Fruit fly (Drosophila melanogaster) whole organism, wandering third instar larva: Measurements from ENCODE around the gene lilli.

Source experiments
- Abd-B ChIP-seq: fragments of >200 bp; optimal IDR thresholded peaks from 2 replicates; lab custom pipeline; 2017; ENCODE audit warnings: missing biosample characterization, missing genetic modification characterization
- CG32264 ChIP-seq: fragments of 200-800 bp; sonication (Bioruptor generic); optimal IDR thresholded peaks from 2 replicates; lab custom pipeline; 2016; ENCODE audit warnings: missing biosample characterization, missing genetic modification characterization
- CG9705 ChIP-seq: fragments of 200-800 bp; sonication (Bioruptor generic); optimal IDR thresholded peaks from 2 replicates; lab custom pipeline; 2018; ENCODE audit warnings: missing biosample characterization, mild to moderate bottlenecking, missing genetic modification characterization
- Dif ChIP-seq: fragments of 200-275, 200-300 bp; sonication (Bioruptor generic); optimal IDR thresholded peaks from 2 replicates; lab custom pipeline; 2018; ENCODE audit warnings: missing biosample characterization, missing genetic modification characterization; ENCODE audit not compliant: partially characterized antibody
- HLH106 ChIP-seq: fragments of 200-800 bp; optimal IDR thresholded peaks from 3 replicates; lab custom pipeline; 2019; ENCODE audit warnings: missing biosample characterization, mild to moderate bottlenecking, missing genetic modification characterization, moderate library complexity
- Hnf4 ChIP-seq: fragments of 200-800 bp; sonication (Bioruptor generic); optimal IDR thresholded peaks from 2 replicates; lab custom pipeline; 2016; ENCODE audit warnings: missing biosample characterization, mild to moderate bottlenecking, missing genetic modification characterization
- Hr83 ChIP-seq: fragments of 200-300 bp; sonication (Bioruptor generic); optimal IDR thresholded peaks from 2 replicates; lab custom pipeline; 2016; ENCODE audit warnings: missing biosample characterization, mild to moderate bottlenecking, missing genetic modification characterization, moderate library complexity; ENCODE audit not compliant: poor library complexity, severe bottlenecking
- Jra ChIP-seq: sonication (Bioruptor generic); optimal IDR thresholded peaks from 2 replicates; lab custom pipeline; 2016; ENCODE audit warnings: missing biosample characterization, missing genetic modification characterization
- Mio ChIP-seq: sonication (Bioruptor generic); optimal IDR thresholded peaks from 2 replicates; lab custom pipeline; 2016; ENCODE audit warnings: missing biosample characterization, missing genetic modification characterization
- Myc ChIP-seq: fragments of >200 bp; optimal IDR thresholded peaks from 2 replicates; lab custom pipeline; 2017
- N ChIP-seq: fragments of >200 bp; optimal IDR thresholded peaks from 2 replicates; lab custom pipeline; 2018; ENCODE audit warnings: missing biosample characterization, missing external identifiers, missing genetic modification characterization
- OdsH ChIP-seq: fragments of 200-800 bp; sonication (Bioruptor generic); optimal IDR thresholded peaks from 2 replicates; lab custom pipeline; 2016; ENCODE audit warnings: missing biosample characterization, mild to moderate bottlenecking, missing genetic modification characterization
- Rel ChIP-seq, 2 experiments: fragments of 200-800 bp; sonication (Bioruptor generic) in 1 of 2; optimal IDR thresholded peaks; 2 replicates in 1 of 2; 3 replicates in 1 of 2; lab custom pipeline; 2016 to 2019; ENCODE audit warnings: mild to moderate bottlenecking in 2 of 2, missing biosample characterization in 2 of 2, missing genetic modification characterization in 2 of 2, moderate library complexity in 1 of 2
- Sp1 ChIP-seq: fragments of 200-800 bp; sonication (Bioruptor generic); optimal IDR thresholded peaks from 3 replicates; lab custom pipeline; 2019; ENCODE audit warnings: missing biosample characterization, mild to moderate bottlenecking, missing genetic modification characterization, moderate library complexity
- br ChIP-seq: fragments of 200-800 bp; sonication (Bioruptor generic); optimal IDR thresholded peaks from 2 replicates; lab custom pipeline; 2016; ENCODE audit warnings: missing biosample characterization, missing genetic modification characterization
- brk ChIP-seq: fragments of 200-800 bp; sonication (Bioruptor generic); optimal IDR thresholded peaks from 2 replicates; lab custom pipeline; 2016; ENCODE audit warnings: missing biosample characterization, mild to moderate bottlenecking, missing genetic modification characterization
- dl ChIP-seq, 2 experiments: fragments of 175-275, 200-275 bp in 1 of 2; fragments of 200-275 bp in 1 of 2; sonication (Bioruptor generic); optimal IDR thresholded peaks; lab custom pipeline; 2018; ENCODE audit warnings: mild to moderate bottlenecking in 2 of 2, missing biosample characterization in 2 of 2, missing genetic modification characterization in 2 of 2, moderate library complexity in 2 of 2; ENCODE audit not compliant: partially characterized antibody in 2 of 2, insufficient read depth in 1 of 2
- dmrt93B ChIP-seq: fragments of 200-800 bp; sonication (Bioruptor generic); optimal IDR thresholded peaks from 2 replicates; lab custom pipeline; 2018; ENCODE audit warnings: missing biosample characterization, mild to moderate bottlenecking, missing genetic modification characterization
- ey ChIP-seq: fragments of 200-800 bp; sonication (Bioruptor generic); optimal IDR thresholded peaks from 2 replicates; lab custom pipeline; 2016; ENCODE audit warnings: missing biosample characterization, missing genetic modification characterization
- foxo ChIP-seq, 2 experiments: fragments of 200-800 bp; sonication (Bioruptor generic); optimal IDR thresholded peaks; 2 replicates in 1 of 2; 3 replicates in 1 of 2; lab custom pipeline; 2016 to 2017; ENCODE audit warnings: missing biosample characterization in 2 of 2, missing genetic modification characterization in 2 of 2
- fru ChIP-seq: fragments of 200-800 bp; sonication (Bioruptor generic); optimal IDR thresholded peaks from 3 replicates; lab custom pipeline; 2016; ENCODE audit warnings: missing biosample characterization, mild to moderate bottlenecking, missing genetic modification characterization
- h ChIP-seq: fragments of 200-800 bp; sonication (Bioruptor generic); optimal IDR thresholded peaks from 3 replicates; lab custom pipeline; 2016; ENCODE audit warnings: missing biosample characterization, mild to moderate bottlenecking, missing genetic modification characterization
- jim ChIP-seq: fragments of 175-275, 200-325 bp; sonication (Bioruptor generic); optimal IDR thresholded peaks from 2 replicates; lab custom pipeline; 2016; ENCODE audit warnings: missing biosample characterization, mild to moderate bottlenecking, missing genetic modification characterization
- lola ChIP-seq: fragments of >200 bp; optimal IDR thresholded peaks from 2 replicates; lab custom pipeline; 2017; ENCODE audit warnings: missing biosample characterization, missing genetic modification characterization
- pan ChIP-seq: fragments of >200 bp; optimal IDR thresholded peaks from 2 replicates; lab custom pipeline; 2017
- psq ChIP-seq: fragments of 200-800 bp; sonication (Bioruptor generic); optimal IDR thresholded peaks from 3 replicates; lab custom pipeline; 2017; ENCODE audit warnings: missing biosample characterization, mild to moderate bottlenecking, missing genetic modification characterization, moderate library complexity
- rgr ChIP-seq: fragments of 200-800 bp; sonication (Bioruptor generic); optimal IDR thresholded peaks from 3 replicates; lab custom pipeline; 2016; ENCODE audit warnings: missing biosample characterization, mild to moderate bottlenecking, missing genetic modification characterization
- sv ChIP-seq: fragments of 200-800 bp; sonication (Bioruptor generic); optimal IDR thresholded peaks from 3 replicates; lab custom pipeline; 2016; ENCODE audit warnings: missing biosample characterization, missing genetic modification characterization
- tai ChIP-seq: sonication (Bioruptor generic); optimal IDR thresholded peaks from 2 replicates; lab custom pipeline; 2016; ENCODE audit warnings: missing biosample characterization, missing genetic modification characterization
- usp ChIP-seq: fragments of >200 bp; optimal IDR thresholded peaks from 2 replicates; lab custom pipeline; 2017; ENCODE audit warnings: missing biosample characterization, missing genetic modification characterization
- woc ChIP-seq: sonication (Bioruptor generic); optimal IDR thresholded peaks from 2 replicates; lab custom pipeline; 2016; ENCODE audit warnings: missing biosample characterization, mild to moderate bottlenecking, missing genetic modification characterization

lilli gene

dm6 chr2L:2882968-2883702 lies 2.6 kb upstream of the lilli start:
- TF ChIP-seq ey (GFP tag; lab: Kevin White, UChicago) (peak; percentile 54), OdsH (GFP tag; lab: Kevin White, UChicago) (peak; percentile 65), HLH106 (tag; lab: Kevin White, UChicago) (peak; percentile 37), br (GFP tag; lab: Kevin White, UChicago) (peak; percentile 83), usp (GFP tag; lab: Kevin White, UChicago) (no peak), jim (GFP tag; lab: Kevin White, UChicago) (peak; percentile 66), foxo (GFP tag; optimal IDR thresholded peaks at IDR 0.05; lab: Kevin White, UChicago) (peak in 1 of 2 experiments; percentile 79), Jra (peak; percentile 44), Sp1 (GFP tag; lab: Kevin White, UChicago) (peak; percentile 57), psq (GFP tag; lab: Kevin White, UChicago) (peak; percentile 47), fru (peak; percentile 70), h (peak; percentile 80), rgr (GFP tag; lab: Kevin White, UChicago) (peak; percentile 64), Myc (no peak), pan (no peak), Hr83 (GFP tag; lab: Kevin White, UChicago) (peak; percentile 87), sv (GFP tag; lab: Kevin White, UChicago) (no peak), dmrt93B (GFP tag; lab: Kevin White, UChicago) (no peak), Hnf4 (GFP tag; lab: Kevin White, UChicago) (peak; percentile 52), Dif (GFP tag; lab: Kevin White, UChicago) (no peak)

- TF ChIP-seq lola (GFP tag; lab: Kevin White, UChicago) (no peak), dmrt93B (GFP tag; lab: Kevin White, UChicago) (no peak), brk (GFP tag; lab: Kevin White, UChicago) (no peak), psq (GFP tag; lab: Kevin White, UChicago) (no peak), Rel (GFP tag; optimal IDR thresholded peaks at IDR 0.05; lab: Kevin White, UChicago) (no peak), Rel (tag; optimal IDR thresholded peaks at IDR 0.05; lab: Kevin White, UChicago) (peak; percentile 23), h (no peak), Hnf4 (GFP tag; lab: Kevin White, UChicago) (no peak), usp (GFP tag; lab: Kevin White, UChicago) (no peak), tai (no peak)
- TF ChIP-seq, all 38 proteins: peak for 1
Measured at dm6 chr2L:2883703-2884294, 1.9 kb upstream of the lilli start.

DNA sequence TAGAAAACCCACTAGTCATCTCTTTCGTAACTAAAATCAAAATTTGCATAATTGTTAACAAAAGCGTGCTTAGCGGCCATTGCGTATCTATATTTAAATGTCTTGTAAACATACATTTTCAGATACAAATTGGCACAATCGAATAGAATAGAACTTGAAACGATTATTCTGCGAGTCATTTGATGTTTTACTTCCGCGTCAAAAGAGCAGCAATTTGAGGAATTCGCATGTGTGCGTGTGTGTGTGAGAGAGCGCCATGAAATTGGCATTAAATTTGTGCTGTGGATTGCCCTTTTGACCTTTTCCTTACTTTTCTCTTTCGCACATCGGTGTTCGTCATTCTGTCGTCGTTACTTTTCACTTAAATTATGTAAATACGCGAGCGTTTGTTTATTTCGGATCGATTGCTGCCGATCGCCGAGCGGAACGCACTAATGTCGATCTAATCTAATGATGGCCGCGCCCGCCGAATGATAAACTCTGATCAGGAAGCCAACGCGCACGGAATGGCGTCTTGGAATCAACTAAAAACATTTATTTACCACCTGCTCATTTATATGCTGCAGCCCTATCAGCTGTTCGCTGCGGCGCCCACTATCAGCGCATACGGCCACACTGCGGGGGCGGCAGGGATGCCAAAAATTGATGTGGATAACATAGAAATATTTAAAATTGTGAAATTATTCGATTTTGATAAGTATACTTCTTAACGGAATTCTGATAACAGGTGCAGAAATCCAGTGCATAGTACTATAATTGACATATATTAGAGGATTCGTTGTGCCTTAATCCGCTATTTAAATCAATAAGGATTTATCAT lies 836 bp upstream of the lilli start:
- TF ChIP-seq lola (GFP tag; lab: Kevin White, UChicago) (no peak), Hr83 (GFP tag; lab: Kevin White, UChicago) (peak; percentile 86), dl (GFP tag; optimal IDR thresholded peaks at IDR 0.05; lab: Kevin White, UChicago; ENCODE audit: insufficient read depth in 1 of 2, partially characterized antibody in 2 of 2) (no peak), CG9705 (peak; percentile 8), ey (GFP tag; lab: Kevin White, UChicago) (no peak), woc (peak; percentile 51), N (GFP tag; lab: Kevin White, UChicago) (no peak), Rel (GFP tag; optimal IDR thresholded peaks at IDR 0.05; lab: Kevin White, UChicago) (no peak), Rel (tag; optimal IDR thresholded peaks at IDR 0.05; lab: Kevin White, UChicago) (peak; percentile 71), CG32264 (no peak), Abd-B (GFP tag; lab: Kevin White, UChicago) (no peak), Mio (GFP tag; lab: Kevin White, UChicago) (no peak), Sp1 (GFP tag; lab: Kevin White, UChicago) (peak; percentile 16), HLH106 (tag; lab: Kevin White, UChicago) (peak; percentile 53), br (GFP tag; lab: Kevin White, UChicago) (peak; percentile 3)
